Fruit fly (Drosophila melanogaster): Measurements from ENCODE around the gene CG15646.

CG15646 gene

dm6 chrX:15703720-15704206, 32.9 kb upstream of the CG15646 start, which contains the start of the genes Pis and Hap40:
Pis (minus strand) TSS chrX:15703770.
Hap40 (plus strand) TSS chrX:15704125.
- TF ChIP-seq Rx (GFP tag; IDR thresholded peaks at IDR 0.05) (peak; percentile 30; the same call in 1 of the 2 replicates), CG10366 (GFP tag; IDR thresholded peaks at IDR 0.05) (peak; percentile 62; the same call in 1 of the 2 replicates), cas (GFP tag; IDR thresholded peaks at IDR 0.05) (peak; percentile 51; the same call in 1 of the 2 replicates), pfk (GFP tag; optimal IDR thresholded peaks at IDR 0.05) (no peak), CG7839 (tag; optimal IDR thresholded peaks at IDR 0.05) (peak; percentile 82), Dbx (GFP tag; IDR thresholded peaks at IDR 0.05) (0 out of 3 replicates have a peak, but pooled peaks have one; percentile 49), CG12155 (GFP tag; optimal IDR thresholded peaks at IDR 0.05) (peak; percentile 71), CG2199 (GFP tag; IDR thresholded peaks at IDR 0.05) (0 out of 3 replicates have a peak, but pooled peaks have one; percentile 29), amos (GFP tag; IDR thresholded peaks at IDR 0.05; ENCODE audit: partially characterized antibody) (no peak), ash1 (GFP tag; optimal IDR thresholded peaks at IDR 0.05) (no peak), fd102C (GFP tag; optimal IDR thresholded peaks at IDR 0.05) (no peak), pnt (GFP tag; optimal IDR thresholded peaks at IDR 0.05) (peak; percentile 73), E2f2 (GFP tag; IDR thresholded peaks at IDR 0.05) (peak; percentile 37), Ptx1 (GFP tag; IDR thresholded peaks at IDR 0.05) (peak; percentile 79), Taf1 (GFP tag; IDR thresholded peaks at IDR 0.05) (no peak; the same call in 1 of the 2 replicates), Oli (tag; optimal IDR thresholded peaks at IDR 0.05) (peak; percentile 64), insv (GFP tag; optimal IDR thresholded peaks at IDR 0.05) (peak in 1 of 2 experiments; percentile 49), CG3726 (GFP tag; IDR thresholded peaks at IDR 0.05) (0 out of 3 replicates have a peak, but pooled peaks have one; percentile 22), grau (tag; optimal IDR thresholded peaks at IDR 0.05) (peak; percentile 84), D19B (GFP tag; optimal IDR thresholded peaks at IDR 0.05) (peak; percentile 29), CG2116 (GFP tag; optimal IDR thresholded peaks at IDR 0.05) (peak; percentile 49), sr (GFP tag; IDR thresholded peaks at IDR 0.05) (no peak), CG10209 (GFP tag; optimal IDR thresholded peaks at IDR 0.05) (peak; percentile 61), so (GFP tag; IDR thresholded peaks at IDR 0.05) (0 out of 3 replicates have a peak, but pooled peaks have one; percentile 33), ro (GFP tag; IDR thresholded peaks at IDR 0.05) (no peak), CG10274 (GFP tag; optimal IDR thresholded peaks at IDR 0.05) (no peak), CTCF (GFP tag; optimal IDR thresholded peaks at IDR 0.05) (peak; percentile 13), pum (GFP tag; optimal IDR thresholded peaks at IDR 0.05) (peak; percentile 49), Mrtf (GFP tag; IDR thresholded peaks at IDR 0.05) (peak; percentile 67), CG13296 (GFP tag; optimal IDR thresholded peaks at IDR 0.05) (peak; percentile 24), CG5180 (GFP tag; optimal IDR thresholded peaks at IDR 0.05) (no peak), bcd (GFP tag; optimal IDR thresholded peaks at IDR 0.05) (peak; percentile 80), Bdp1 (GFP tag; optimal IDR thresholded peaks at IDR 0.05) (no peak), CG17829 (tag; optimal IDR thresholded peaks at IDR 0.05) (peak; percentile 80), CG15011 (GFP tag; optimal IDR thresholded peaks at IDR 0.05) (peak; percentile 32), disco-r (GFP tag; optimal IDR thresholded peaks at IDR 0.05) (no peak), twi (tag; optimal IDR thresholded peaks at IDR 0.05) (peak; percentile 63), slbo (GFP tag; IDR thresholded peaks at IDR 0.05) (peak; percentile 82), CG11723 (GFP tag; optimal IDR thresholded peaks at IDR 0.05) (no peak), CG17359 (tag; optimal IDR thresholded peaks at IDR 0.05) (peak; percentile 66), Dll (GFP tag; IDR thresholded peaks at IDR 0.05; ENCODE audit: partially characterized antibody) (no peak), salm (tag; optimal IDR thresholded peaks at IDR 0.05) (peak; percentile 27), CG15514 (GFP tag; optimal IDR thresholded peaks at IDR 0.05) (peak; percentile 47), CG14050 (GFP tag; IDR thresholded peaks at IDR 0.05) (no peak; the same call in 2 of the 3 replicates), CG10267 (tag; optimal IDR thresholded peaks at IDR 0.05) (peak; percentile 69), Kr (GFP tag; optimal IDR thresholded peaks at IDR 0.05) (no peak), pho (GFP tag; optimal IDR thresholded peaks at IDR 0.05) (peak; percentile 62), H15 (GFP tag; IDR thresholded peaks at IDR 0.05) (0 out of 3 replicates have a peak, but pooled peaks have one; percentile 31), CG8359 (GFP tag; optimal IDR thresholded peaks at IDR 0.05; ENCODE audit: borderline replicate concordance) (no peak), crp (GFP tag; optimal IDR thresholded peaks at IDR 0.05) (peak in 1 of 2 experiments; percentile 48)

All from whole organism, embryonic.